Worm (Caenorhabditis elegans) whole organism, midembryonic: ENCODE data around the gene oac-22.

Experiments
- klf-2 ChIP-seq: fragments of 200-800 bp; sonication (Bioruptor generic); conservative IDR thresholded peaks from 2 replicates; pipeline ENCODE4 v1.3.6; 2022; ENCODE audit warnings: missing genetic modification reagents, missing genetic modification characterization, missing compliant biosample characterization
- tab-1 ChIP-seq: fragments of 200-800 bp; sonication (Bioruptor generic); IDR thresholded peaks from 2 replicates; pipeline ENCODE4 v1.3.6; 2022; ENCODE audit warnings: missing genetic modification characterization, missing compliant biosample characterization
- ztf-29 ChIP-seq: fragments of 200-800 bp; sonication (Bioruptor generic); IDR thresholded peaks from 2 replicates; pipeline ENCODE4 v1.3.6; 2022; ENCODE audit warnings: missing genetic modification reagents, missing genetic modification characterization, missing compliant biosample characterization

ce11 chrIV:3841607-3842006 lies 43.9 kb upstream of the oac-22 start:
- TF ChIP-seq tab-1 (GFP tag; lab: Robert Waterston, UW) (no peak), klf-2 (GFP tag; lab: Robert Waterston, UW) (no peak), ztf-29 (GFP tag; lab: Robert Waterston, UW) (no peak)
